Worm (Caenorhabditis elegans) whole organism, young adult: ENCODE data around the gene nhr-51.

Experiments
- B0035.1 ChIP-seq: sonication (generic microtip); optimal IDR thresholded peaks from 2 replicates; lab custom pipeline; 2016; ENCODE audit warnings: missing genetic modification characterization, mild to moderate bottlenecking, missing compliant biosample characterization, missing genotype, missing genetic modification reagents
- B0336.3 ChIP-seq: fragments of 200-800 bp; sonication (Bioruptor generic); IDR thresholded peaks from 2 replicates; pipeline ENCODE4 v1.3.6; 2022; ENCODE audit warnings: missing genetic modification characterization, missing compliant biosample characterization
- F33H1.4 ChIP-seq: fragments of 200-800 bp; sonication (Bioruptor generic); IDR thresholded peaks from 2 replicates; pipeline ENCODE4 v1.3.6; 2022; ENCODE audit warnings: missing genetic modification reagents, missing genetic modification characterization, missing compliant biosample characterization
- F37B4.10 ChIP-seq: fragments of 200-800 bp; sonication (Bioruptor generic); IDR thresholded peaks from 2 replicates; pipeline ENCODE4 v1.3.6; 2022; ENCODE audit warnings: missing genetic modification characterization, missing compliant biosample characterization
- F55B11.4 ChIP-seq: sonication (generic microtip); optimal IDR thresholded peaks from 2 replicates; lab custom pipeline; 2016; ENCODE audit warnings: missing compliant biosample characterization, missing genetic modification characterization, borderline replicate concordance; ENCODE audit not compliant: insufficient read depth
- K11D2.4 ChIP-seq: fragments of 200-800 bp; sonication (Bioruptor generic); IDR thresholded peaks from 2 replicates; pipeline ENCODE4 v1.3.6; 2022; ENCODE audit warnings: missing genetic modification reagents, missing genetic modification characterization, missing compliant biosample characterization
- T07F8.4 ChIP-seq: sonication (generic microtip); optimal IDR thresholded peaks from 2 replicates; lab custom pipeline; 2016; ENCODE audit warnings: mild to moderate bottlenecking, missing genetic modification characterization, moderate library complexity, missing compliant biosample characterization
- Y53F4B.3 ChIP-seq: fragments of 200-800 bp; sonication (Bioruptor generic); IDR thresholded peaks from 2 replicates; pipeline ENCODE4 v1.3.6; 2022; ENCODE audit warnings: missing genetic modification reagents, missing genetic modification characterization, missing compliant biosample characterization
- Y67H2A.10 ChIP-seq: fragments of 200-800 bp; sonication (Bioruptor generic); conservative IDR thresholded peaks from 2 replicates; pipeline ENCODE4 v1.3.6; 2022; ENCODE audit warnings: missing genetic modification reagents, missing genetic modification characterization, missing compliant biosample characterization
- ZK185.1 ChIP-seq: sonication (generic microtip); optimal IDR thresholded peaks from 2 replicates; lab custom pipeline; 2016; ENCODE audit warnings: mild to moderate bottlenecking, missing genetic modification characterization, missing compliant biosample characterization; ENCODE audit not compliant: poor library complexity, severe bottlenecking
- akir-1 ChIP-seq: fragments of 200-800 bp; sonication (Bioruptor generic); optimal IDR thresholded peaks from 2 replicates; lab custom pipeline; 2018; ENCODE audit warnings: mild to moderate bottlenecking, missing genetic modification characterization, moderate library complexity, missing compliant biosample characterization
- ama-1 ChIP-seq, 3 experiments: fragments of 150-350 bp in 1 of 3; sonication (generic microtip) in 2 of 3; optimal IDR thresholded peaks; 2 replicates each; lab custom pipeline; 2014 to 2018; ENCODE audit warnings: missing biosample characterization in 2 of 3, missing genetic modification characterization in 2 of 3, missing genetic modification reagents in 2 of 3
- athp-1 ChIP-seq: sonication (generic microtip); optimal IDR thresholded peaks from 2 replicates; lab custom pipeline; 2017; ENCODE audit warnings: mild to moderate bottlenecking, missing genetic modification characterization, missing compliant biosample characterization
- attf-6 ChIP-seq: fragments of 200-800 bp; sonication (Bioruptor generic); IDR thresholded peaks from 2 replicates; pipeline ENCODE4 v1.3.6; 2022; ENCODE audit warnings: missing genetic modification reagents, missing genetic modification characterization, missing compliant biosample characterization
- cebp-1 ChIP-seq, 2 experiments: fragments of 200-800 bp in 1 of 2; sonication (Bioruptor generic) in 1 of 2; sonication (generic microtip) in 1 of 2; IDR thresholded peaks in 1 of 2; optimal IDR thresholded peaks in 1 of 2; 2 replicates each; pipeline versions ENCODE4 v1.3.6 to Lab custom; 2017 to 2022; ENCODE audit warnings: missing compliant biosample characterization in 2 of 2, missing genetic modification characterization in 2 of 2, mild to moderate bottlenecking in 1 of 2, missing genetic modification reagents in 1 of 2, moderate library complexity in 1 of 2
- ceh-58 ChIP-seq: fragments of 200-800 bp; sonication (Bioruptor generic); IDR thresholded peaks from 2 replicates; pipeline ENCODE4 v1.3.6; 2022; ENCODE audit warnings: missing genetic modification characterization, missing compliant biosample characterization
- ceh-79 ChIP-seq: sonication (generic microtip); optimal IDR thresholded peaks from 2 replicates; lab custom pipeline; 2017; ENCODE audit warnings: mild to moderate bottlenecking, missing genetic modification characterization, missing compliant biosample characterization
- die-1 ChIP-seq: sonication (generic microtip); optimal IDR thresholded peaks from 2 replicates; lab custom pipeline; 2016; ENCODE audit warnings: missing genotype, mild to moderate bottlenecking, missing genetic modification characterization, missing compliant biosample characterization
- dox-1 ChIP-seq: fragments of 200-800 bp; sonication (Bioruptor generic); IDR thresholded peaks from 2 replicates; pipeline ENCODE4 v1.3.6; 2022; ENCODE audit warnings: missing genetic modification reagents, missing genetic modification characterization, missing compliant biosample characterization
- dpff-1 ChIP-seq: sonication (generic microtip); optimal IDR thresholded peaks from 2 replicates; lab custom pipeline; 2017; ENCODE audit warnings: mild to moderate bottlenecking, missing genetic modification characterization, missing compliant biosample characterization
- efl-1 ChIP-seq: fragments of 150-350 bp; optimal IDR thresholded peaks from 2 replicates; lab custom pipeline; 2014; ENCODE audit warnings: missing biosample characterization, missing genetic modification reagents, missing genetic modification characterization
- egl-44 ChIP-seq: fragments of 200-800 bp; sonication (Bioruptor generic); IDR thresholded peaks from 2 replicates; pipeline ENCODE4 v1.3.6; 2022; ENCODE audit warnings: missing genetic modification reagents, missing genetic modification characterization, missing compliant biosample characterization
- ekl-4 ChIP-seq: fragments of 200-800 bp; sonication (Bioruptor generic); IDR thresholded peaks from 2 replicates; pipeline ENCODE4 v1.3.6; 2022; ENCODE audit warnings: missing genetic modification reagents, missing genetic modification characterization, missing compliant biosample characterization
- ets-4 ChIP-seq: fragments of 200-800 bp; sonication (Bioruptor generic); optimal IDR thresholded peaks from 2 replicates; lab custom pipeline; 2018; ENCODE audit warnings: mild to moderate bottlenecking, missing genetic modification characterization, missing compliant biosample characterization
- fkh-3 ChIP-seq: sonication (generic microtip); optimal IDR thresholded peaks from 2 replicates; lab custom pipeline; 2016; ENCODE audit warnings: mild to moderate bottlenecking, missing genetic modification characterization, missing compliant biosample characterization
- lin-26 ChIP-seq: fragments of 200-800 bp; sonication (Bioruptor generic); IDR thresholded peaks from 2 replicates; pipeline ENCODE4 v1.3.6; 2022; ENCODE audit warnings: missing genetic modification reagents, missing genetic modification characterization, missing compliant biosample characterization
- lin-54 ChIP-seq: fragments of 200-800 bp; sonication (Bioruptor generic); optimal IDR thresholded peaks from 2 replicates; lab custom pipeline; 2018; ENCODE audit warnings: mild to moderate bottlenecking, missing genetic modification characterization, missing compliant biosample characterization
- madf-10 ChIP-seq: sonication (generic microtip); optimal IDR thresholded peaks from 2 replicates; lab custom pipeline; 2016; ENCODE audit warnings: mild to moderate bottlenecking, missing genetic modification characterization, missing compliant biosample characterization
- madf-8 ChIP-seq: fragments of 200-800 bp; sonication (Bioruptor generic); conservative IDR thresholded peaks from 2 replicates; pipeline ENCODE4 v1.3.6; 2022; ENCODE audit warnings: missing genetic modification reagents, missing genetic modification characterization, missing compliant biosample characterization
- mel-28 ChIP-seq: sonication (generic microtip); optimal IDR thresholded peaks from 2 replicates; lab custom pipeline; 2016; ENCODE audit warnings: borderline replicate concordance, mild to moderate bottlenecking, missing genetic modification characterization, missing compliant biosample characterization
- mes-4 ChIP-seq: sonication (generic microtip); optimal IDR thresholded peaks from 2 replicates; lab custom pipeline; 2016; ENCODE audit warnings: missing genotype, missing genetic modification characterization, missing compliant biosample characterization
- mxl-1 ChIP-seq: sonication (generic microtip); optimal IDR thresholded peaks from 2 replicates; lab custom pipeline; 2016; ENCODE audit warnings: missing genetic modification characterization, missing compliant biosample characterization
- nfya-2 ChIP-seq: fragments of 200-800 bp; sonication (Bioruptor generic); IDR thresholded peaks from 2 replicates; pipeline ENCODE4 v1.3.6; 2022; ENCODE audit warnings: missing genetic modification reagents, missing genetic modification characterization, missing compliant biosample characterization
- nhr-179 ChIP-seq: sonication (generic microtip); optimal IDR thresholded peaks from 2 replicates; lab custom pipeline; 2016; ENCODE audit warnings: mild to moderate bottlenecking, missing genetic modification characterization, missing compliant biosample characterization
- nhr-27 ChIP-seq: fragments of 200-800 bp; sonication (Bioruptor generic); optimal IDR thresholded peaks from 2 replicates; lab custom pipeline; 2018; ENCODE audit warnings: mild to moderate bottlenecking, missing genetic modification characterization, moderate library complexity, missing compliant biosample characterization
- nhr-80 ChIP-seq: sonication (generic microtip); optimal IDR thresholded peaks from 2 replicates; lab custom pipeline; 2016; ENCODE audit warnings: missing genetic modification characterization, missing compliant biosample characterization
- pbrm-1 ChIP-seq: fragments of 200-800 bp; sonication (Bioruptor generic); IDR thresholded peaks from 2 replicates; pipeline ENCODE4 v1.3.6; 2022; ENCODE audit warnings: missing genetic modification reagents, missing genetic modification characterization, missing compliant biosample characterization
- rcor-1 ChIP-seq: fragments of 200-800 bp; sonication (Bioruptor generic); IDR thresholded peaks from 2 replicates; pipeline ENCODE4 v1.3.6; 2022; ENCODE audit warnings: missing genetic modification reagents, missing genetic modification characterization, missing compliant biosample characterization
- snpc-4 ChIP-seq, 5 experiments: fragments of 150-350 bp in 1 of 5; sonication (generic microtip) in 4 of 5; optimal IDR thresholded peaks; 2 replicates each; lab custom pipeline; 2014 to 2018; ENCODE audit warnings: missing genetic modification characterization in 5 of 5, missing biosample characterization in 3 of 5, antibody characterized with exemption in 2 of 5, mild to moderate bottlenecking in 2 of 5, missing compliant biosample characterization in 2 of 5, missing genotype in 2 of 5, moderate library complexity in 2 of 5, missing genetic modification reagents in 1 of 5
- somi-1 ChIP-seq: fragments of 200-800 bp; sonication (Bioruptor generic); optimal IDR thresholded peaks from 2 replicates; lab custom pipeline; 2018; ENCODE audit warnings: mild to moderate bottlenecking, missing genetic modification characterization, missing compliant biosample characterization
- tbp1 ChIP-seq: fragments of 200-800 bp; sonication (Bioruptor generic); optimal IDR thresholded peaks from 2 replicates; lab custom pipeline; 2018; ENCODE audit warnings: mild to moderate bottlenecking, missing genetic modification characterization, missing compliant biosample characterization
- tlf-1 ChIP-seq: fragments of 200-800 bp; sonication (Bioruptor generic); optimal IDR thresholded peaks from 2 replicates; lab custom pipeline; 2018; ENCODE audit warnings: mild to moderate bottlenecking, missing genetic modification characterization, missing compliant biosample characterization
- unc-130 ChIP-seq: sonication (generic microtip); optimal IDR thresholded peaks from 2 replicates; lab custom pipeline; 2016; ENCODE audit warnings: missing genetic modification reagents, missing genetic modification characterization, missing compliant biosample characterization
- xnd-1 ChIP-seq: sonication (generic microtip); optimal IDR thresholded peaks from 2 replicates; lab custom pipeline; 2016; ENCODE audit warnings: missing genotype, missing genetic modification reagents, missing genetic modification characterization, missing compliant biosample characterization
- ztf-18 ChIP-seq: sonication (generic microtip); optimal IDR thresholded peaks from 2 replicates; lab custom pipeline; 2016; ENCODE audit warnings: missing genotype, mild to moderate bottlenecking, missing genetic modification characterization, missing compliant biosample characterization
- ztf-3 ChIP-seq: fragments of 200-800 bp; sonication (Bioruptor generic); optimal IDR thresholded peaks from 2 replicates; lab custom pipeline; 2018; ENCODE audit warnings: mild to moderate bottlenecking, missing genetic modification characterization, missing compliant biosample characterization

Gene nhr-51

ce11 chrV:15712385-15712784 is 38.6 kb downstream of the nhr-51 start:
- TF ChIP-seq madf-10 (tag; lab: Kevin White, UChicago) (no peak), efl-1 (GFP tag; lab: Kevin White, UChicago) (no peak), pbrm-1 (GFP tag; lab: Robert Waterston, UW) (no peak), fkh-3 (no peak), nhr-27 (tag; lab: Kevin White, UChicago) (no peak), F55B11.4 (tag; lab: Kevin White, UChicago) (no peak), rcor-1 (GFP tag; lab: Robert Waterston, UW) (no peak), snpc-4 (GFP tag; optimal IDR thresholded peaks at IDR 0.05; lab: Kevin White, UChicago) (no peak), snpc-4 (tag; optimal IDR thresholded peaks at IDR 0.05; lab: Kevin White, UChicago) (no peak), ZK185.1 (no peak), akir-1 (no peak), lin-26 (GFP tag; lab: Robert Waterston, UW) (no peak), F33H1.4 (no peak), tbp1 (no peak), mel-28 (tag; lab: Kevin White, UChicago) (no peak), xnd-1 (tag; lab: Kevin White, UChicago) (no peak), nfya-2 (GFP tag; lab: Robert Waterston, UW) (no peak), ztf-3 (GFP tag; lab: Kevin White, UChicago) (no peak), madf-8 (no peak), lin-54 (no peak), ztf-18 (tag; lab: Kevin White, UChicago) (no peak)

ce11 chrV:15715636-15716035 is 41.8 kb downstream of the nhr-51 start:
- TF ChIP-seq F33H1.4 (no peak), Y53F4B.3 (GFP tag; lab: Robert Waterston, UW) (no peak), snpc-4 (GFP tag; optimal IDR thresholded peaks at IDR 0.05; lab: Kevin White, UChicago) (no peak), snpc-4 (tag; optimal IDR thresholded peaks at IDR 0.05; lab: Kevin White, UChicago) (no peak), nhr-80 (no peak), athp-1 (tag; lab: Kevin White, UChicago) (no peak), ceh-79 (tag; lab: Kevin White, UChicago) (no peak), nhr-179 (tag; lab: Kevin White, UChicago) (no peak), mxl-1 (tag; lab: Kevin White, UChicago) (no peak), F37B4.10 (GFP tag; lab: Robert Waterston, UW) (no peak), egl-44 (GFP tag; lab: Robert Waterston, UW) (no peak), cebp-1 (GFP tag; IDR thresholded peaks at IDR 0.05; lab: Robert Waterston, UW) (no peak), cebp-1 (tag; optimal IDR thresholded peaks at IDR 0.05; lab: Kevin White, UChicago) (no peak), nhr-27 (tag; lab: Kevin White, UChicago) (no peak), ceh-58 (no peak), B0336.3 (GFP tag; lab: Robert Waterston, UW) (no peak), somi-1 (no peak), ets-4 (GFP tag; lab: Kevin White, UChicago) (no peak), tlf-1 (GFP tag; lab: Kevin White, UChicago) (no peak), die-1 (tag; lab: Kevin White, UChicago) (no peak)

DNA sequence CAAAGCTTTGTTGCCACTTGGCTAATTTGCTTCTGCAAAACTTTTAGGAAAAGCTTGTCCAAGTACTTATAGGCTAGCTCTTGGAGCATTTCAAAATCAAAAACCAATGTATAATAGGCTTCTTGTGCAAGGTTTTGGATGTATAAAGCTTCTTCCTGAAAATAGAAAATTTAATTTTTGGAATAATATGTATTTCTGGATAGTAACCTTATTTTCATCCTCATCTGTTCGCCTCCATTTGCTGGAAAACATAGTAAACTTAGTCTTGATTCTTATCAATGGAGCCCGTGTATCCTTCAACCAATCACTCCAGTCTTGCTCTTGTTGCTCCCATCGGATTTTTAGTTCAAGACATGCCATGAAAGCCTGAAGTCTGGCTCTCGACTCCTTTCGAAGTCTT is 42.9 kb downstream of the nhr-51 start, which contains the start of gene Y6E2A.4:
Y6E2A.4 (minus strand) TSS at position 101 of the 400 bp plus-strand sequence.
- TF ChIP-seq K11D2.4 (no peak), unc-130 (no peak), ceh-58 (no peak), ekl-4 (GFP tag; lab: Robert Waterston, UW) (no peak), dox-1 (GFP tag; lab: Robert Waterston, UW) (no peak), madf-10 (tag; lab: Kevin White, UChicago) (no peak), T07F8.4 (no peak), ztf-3 (GFP tag; lab: Kevin White, UChicago) (no peak), ama-1 (optimal IDR thresholded peaks at IDR 0.05; lab: Kevin White, UChicago) (no peak), ama-1 (GFP tag; optimal IDR thresholded peaks at IDR 0.05; lab: Kevin White, UChicago) (no peak), attf-6 (GFP tag; lab: Robert Waterston, UW) (no peak), Y67H2A.10 (GFP tag; lab: Robert Waterston, UW) (no peak), tlf-1 (GFP tag; lab: Kevin White, UChicago) (no peak), dpff-1 (no peak), mes-4 (tag; lab: Kevin White, UChicago) (no peak), B0035.1 (tag; lab: Kevin White, UChicago) (no peak), F37B4.10 (GFP tag; lab: Robert Waterston, UW) (no peak), lin-54 (no peak)
